Worm (Caenorhabditis elegans) whole organism, young adult: ENCODE measurements around the gene nhr-44.

Source experiments
- Y56A3A.18 ChIP-seq: fragments of 200-800 bp; sonication (Bioruptor generic); IDR thresholded peaks from 2 replicates; pipeline ENCODE4 v1.3.6; 2022; ENCODE audit warnings: missing genetic modification reagents, missing genetic modification characterization, missing compliant biosample characterization
- hmg-20 ChIP-seq: fragments of 200-800 bp; sonication (Bioruptor generic); IDR thresholded peaks from 2 replicates; pipeline ENCODE4 v1.3.6; 2022; ENCODE audit warnings: missing genetic modification reagents, missing genetic modification characterization, missing compliant biosample characterization
- rcor-1 ChIP-seq: fragments of 200-800 bp; sonication (Bioruptor generic); IDR thresholded peaks from 2 replicates; pipeline ENCODE4 v1.3.6; 2022; ENCODE audit warnings: missing genetic modification reagents, missing genetic modification characterization, missing compliant biosample characterization

DNA sequence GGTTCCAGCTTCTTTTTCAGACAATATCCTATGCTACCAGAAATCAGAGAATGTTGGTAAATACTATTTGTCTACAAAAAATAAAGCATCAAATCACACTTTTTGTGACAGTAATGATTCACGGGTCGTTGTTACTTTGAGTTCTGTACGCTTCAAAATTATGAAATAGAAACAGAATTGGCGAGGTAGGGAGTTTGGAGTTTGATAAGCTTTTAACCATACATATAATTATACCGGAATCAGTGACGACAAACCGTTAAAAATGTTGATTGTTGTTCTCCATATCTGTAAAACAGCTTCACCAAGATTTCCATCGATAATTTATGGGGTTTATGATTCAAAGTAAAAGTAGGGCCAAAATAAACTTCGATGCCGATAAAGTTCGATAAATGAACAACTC is 14.0 kb upstream of the nhr-44 start:
- no peak for TF ChIP-seq hmg-20 (GFP tag; lab: Robert Waterston, UW)
- no peak for TF ChIP-seq Y56A3A.18
- TF ChIP-seq rcor-1 (GFP tag; lab: Robert Waterston, UW): no peak
